Fruit fly (Drosophila melanogaster): ENCODE results near the gene CG32091.

CG32091 gene

dm6 chr3L:11627819-11628483, 3.2 kb upstream of the CG32091 start, which contains the start of gene Apt1 (continued):
- TF ChIP-seq nerfin-2 (GFP tag; IDR thresholded peaks at IDR 0.05; ENCODE audit: partially characterized antibody) (peak; percentile 82), CG8290 (GFP tag; optimal IDR thresholded peaks at IDR 0.05) (no peak), CG8290 (tag; optimal IDR thresholded peaks at IDR 0.05) (peak in 1 of 2 experiments; percentile 43), inv (GFP tag; IDR thresholded peaks at IDR 0.05; ENCODE audit: partially characterized antibody) (peak; percentile 93), CG17829 (tag; optimal IDR thresholded peaks at IDR 0.05) (peak; percentile 14), schlank (tag; optimal IDR thresholded peaks at IDR 0.05) (no peak), CG10267 (tag; optimal IDR thresholded peaks at IDR 0.05) (peak; percentile 44), BEAF-32 (GFP tag; optimal IDR thresholded peaks at IDR 0.05) (peak; percentile 91), CG8281 (tag; optimal IDR thresholded peaks at IDR 0.05) (no peak), HLH4C (GFP tag; IDR thresholded peaks at IDR 0.05; ENCODE audit: partially characterized antibody) (peak; percentile 96), sob (GFP tag; IDR thresholded peaks at IDR 0.05) (peak; percentile 52), gsb-n (tag; optimal IDR thresholded peaks at IDR 0.05) (no peak), hb (GFP tag; IDR thresholded peaks at IDR 0.05; ENCODE audit: partially characterized antibody) (peak; percentile 93), ftz-f1 (GFP tag; optimal IDR thresholded peaks at IDR 0.05) (peak; percentile 39), CG9932 (GFP tag; IDR thresholded peaks at IDR 0.05) (peak; percentile 58; the same call in 1 of the 2 replicates), phol (tag; optimal IDR thresholded peaks at IDR 0.05) (peak; percentile 21), Dp (GFP tag; optimal IDR thresholded peaks at IDR 0.05) (peak; percentile 69), CG7963 (GFP tag; IDR thresholded peaks at IDR 0.05; ENCODE audit: partially characterized antibody) (peak; percentile 96), CG12104 (GFP tag; optimal IDR thresholded peaks at IDR 0.05) (no peak), grn (GFP tag; optimal IDR thresholded peaks at IDR 0.05) (no peak), hbn (GFP tag; IDR thresholded peaks at IDR 0.05; ENCODE audit: partially characterized antibody) (peak; percentile 86)

DNA sequence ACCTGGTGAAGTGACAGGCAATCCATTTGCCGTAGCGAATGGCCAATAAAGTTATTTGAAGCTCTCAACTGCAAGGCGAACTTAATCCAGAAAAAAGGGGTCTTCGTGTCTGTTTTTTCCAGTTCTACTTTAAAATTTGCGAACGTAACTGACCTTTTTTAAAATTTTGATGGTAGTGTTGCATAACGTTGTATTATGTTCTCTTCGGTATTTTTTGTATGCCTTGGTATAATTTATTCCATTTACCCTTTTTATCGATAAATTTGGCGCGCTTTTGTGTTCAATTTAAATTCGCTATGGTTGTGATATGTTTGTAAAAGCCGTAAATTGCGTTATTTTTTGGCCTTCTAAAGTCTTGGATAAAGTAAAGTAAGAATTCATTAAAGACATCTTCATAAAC, 508 bp upstream of the CG32091 start:
- TF ChIP-seq Dp (GFP tag; optimal IDR thresholded peaks at IDR 0.05) (peak; percentile 93), CG2116 (GFP tag; optimal IDR thresholded peaks at IDR 0.05) (peak; percentile 48), CG16815 (GFP tag; optimal IDR thresholded peaks at IDR 0.05) (no peak), CG34224 (GFP tag; IDR thresholded peaks at IDR 0.05; ENCODE audit: partially characterized antibody) (peak; percentile 21; the same call in 2 of the 3 replicates), seq (GFP tag; IDR thresholded peaks at IDR 0.05) (no peak), p53 (GFP tag; optimal IDR thresholded peaks at IDR 0.05) (no peak), chif (GFP tag; optimal IDR thresholded peaks at IDR 0.05) (no peak), pzg (GFP tag; optimal IDR thresholded peaks at IDR 0.05) (peak; percentile 61), CG3995 (GFP tag; optimal IDR thresholded peaks at IDR 0.05) (no peak), CG15514 (GFP tag; optimal IDR thresholded peaks at IDR 0.05) (peak; percentile 57), MBD-R2 (GFP tag; IDR thresholded peaks at IDR 0.05) (0 out of 2 replicates have a peak, but pooled peaks have one; percentile 10), az2 (GFP tag; optimal IDR thresholded peaks at IDR 0.05) (no peak), her (GFP tag; optimal IDR thresholded peaks at IDR 0.05) (peak; percentile 16), CG17568 (GFP tag; optimal IDR thresholded peaks at IDR 0.05) (no peak), CG13287 (GFP tag; IDR thresholded peaks at IDR 0.05; ENCODE audit: partially characterized antibody) (peak; percentile 56; the same call in 1 of the 2 replicates), nau (GFP tag; optimal IDR thresholded peaks at IDR 0.05) (no peak), CG11398 (GFP tag; optimal IDR thresholded peaks at IDR 0.05) (no peak), Med (GFP tag) (peak; percentile 23), stwl (tag; optimal IDR thresholded peaks at IDR 0.05) (peak; percentile 81), CG2202 (tag; optimal IDR thresholded peaks at IDR 0.05) (no peak), Dref (GFP tag; IDR thresholded peaks at IDR 0.05) (peak; percentile 68), Mes4 (GFP tag; optimal IDR thresholded peaks at IDR 0.05) (no peak), CG5953 (GFP tag; IDR thresholded peaks at IDR 0.05) (no peak), gfzf (GFP tag; optimal IDR thresholded peaks at IDR 0.05) (peak; percentile 60), dm (GFP tag; optimal IDR thresholded peaks at IDR 0.05) (no peak), sens (GFP tag) (peak; percentile 32), CG4282 (GFP tag; optimal IDR thresholded peaks at IDR 0.05) (no peak), Pdp1 (GFP tag; optimal IDR thresholded peaks at IDR 0.05) (peak in 1 of 2 experiments; percentile 64), E2f2 (GFP tag; IDR thresholded peaks at IDR 0.05) (peak; percentile 93), grn (GFP tag; optimal IDR thresholded peaks at IDR 0.05) (no peak)
